Worm (Caenorhabditis elegans) whole organism, L4 larva: ENCODE data around the gene R144.10.

Experiments
- aha-1 ChIP-seq: fragments of 150-350 bp; peaks from one replicate; lab custom pipeline; 2014; ENCODE audit warnings: missing biosample characterization, missing genetic modification characterization
- ceh-82 ChIP-seq: sonication (generic microtip); optimal IDR thresholded peaks from 2 replicates; lab custom pipeline; 2017; ENCODE audit warnings: missing biosample characterization, missing genetic modification characterization
- ces-1 ChIP-seq: fragments of 150-350 bp; sonication (generic microtip); optimal IDR thresholded peaks from 4 replicates; lab custom pipeline; 2014; ENCODE audit warnings: missing biosample characterization, missing genetic modification reagents, missing genetic modification characterization
- hif-1 ChIP-seq, 2 experiments: sonication (generic microtip); optimal IDR thresholded peaks; 2 replicates each; lab custom pipeline; 2016 to 2017; ENCODE audit warnings: missing compliant biosample characterization in 2 of 2, missing genetic modification characterization in 2 of 2, missing genetic modification reagents in 2 of 2, missing genotype in 2 of 2, mild to moderate bottlenecking in 1 of 2
- nhr-77 ChIP-seq: fragments of 150-350 bp; optimal IDR thresholded peaks from 2 replicates; lab custom pipeline; 2014; ENCODE audit warnings: missing biosample characterization, missing genetic modification characterization
- skn-1 ChIP-seq: fragments of 150-350 bp; optimal IDR thresholded peaks from 2 replicates; lab custom pipeline; 2014; ENCODE audit warnings: missing biosample characterization, missing genetic modification characterization
- snpc-4 ChIP-seq: fragments of 150-350 bp; optimal IDR thresholded peaks from 2 replicates; lab custom pipeline; 2014; ENCODE audit warnings: missing biosample characterization, missing genetic modification characterization
- unc-130 ChIP-seq: sonication (generic microtip); optimal IDR thresholded peaks from 2 replicates; lab custom pipeline; 2016; ENCODE audit warnings: missing genetic modification reagents, missing genetic modification characterization, missing compliant biosample characterization
- unc-62 ChIP-seq, 3 experiments: fragments of 150-350 bp in 1 of 3; sonication (generic microtip); optimal IDR thresholded peaks in 2 of 3; peaks in 1 of 3; 1 replicate in 1 of 3; 2 replicates in 2 of 3; lab custom pipeline; 2014 to 2017; ENCODE audit warnings: missing biosample characterization in 3 of 3, missing genetic modification characterization in 3 of 3, missing genetic modification reagents in 3 of 3, missing genotype in 1 of 3

DNA sequence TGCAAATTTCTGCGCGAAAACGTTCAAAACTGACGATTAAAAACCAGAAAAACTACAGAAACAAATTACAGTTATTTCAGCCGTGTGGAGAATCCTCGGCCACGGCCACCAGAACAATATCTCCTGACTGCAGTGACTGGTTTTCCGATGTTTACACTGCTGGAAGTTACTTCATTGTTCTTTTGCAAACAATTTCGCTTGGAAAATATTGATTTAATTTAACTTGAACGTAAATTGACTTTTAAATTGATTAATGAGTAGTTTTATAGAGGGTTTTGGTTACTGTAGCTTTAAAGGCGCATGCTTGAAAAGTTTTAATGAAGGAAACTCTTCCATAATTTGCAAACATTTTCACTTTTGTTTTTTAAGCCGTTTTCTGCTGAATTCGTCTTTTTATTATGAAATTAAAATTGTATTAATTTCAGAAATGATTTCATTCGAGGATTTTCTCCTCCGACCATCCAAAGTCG, 3.1 kb downstream of the R144.10 start, which contains the start of gene smcr-8:
- TF ChIP-seq nhr-77 (tag; lab: Kevin White, UChicago), result no peak
- TF ChIP-seq aha-1, result no peak
- peak in 1 of 2 experiments; percentile 44 for TF ChIP-seq hif-1 (tag; optimal IDR thresholded peaks at IDR 0.05; lab: Kevin White, UChicago)
- no peak for TF ChIP-seq skn-1 (tag; lab: Kevin White, UChicago)
- no peak for TF ChIP-seq unc-62 (GFP tag; optimal IDR thresholded peaks at IDR 0.05 in 1 of 2; lab: Kevin White, UChicago)
- no peak for TF ChIP-seq unc-62 (tag; optimal IDR thresholded peaks at IDR 0.05; lab: Kevin White, UChicago)
- TF ChIP-seq snpc-4 (tag; lab: Kevin White, UChicago), result no peak
- peak; percentile 88 for TF ChIP-seq unc-130
- no peak for TF ChIP-seq ceh-82
- no peak for TF ChIP-seq ces-1 (GFP tag; lab: Kevin White, UChicago)
